Fruit fly (Drosophila melanogaster): ENCODE measurements around the gene snf.

Gene snf

DNA sequence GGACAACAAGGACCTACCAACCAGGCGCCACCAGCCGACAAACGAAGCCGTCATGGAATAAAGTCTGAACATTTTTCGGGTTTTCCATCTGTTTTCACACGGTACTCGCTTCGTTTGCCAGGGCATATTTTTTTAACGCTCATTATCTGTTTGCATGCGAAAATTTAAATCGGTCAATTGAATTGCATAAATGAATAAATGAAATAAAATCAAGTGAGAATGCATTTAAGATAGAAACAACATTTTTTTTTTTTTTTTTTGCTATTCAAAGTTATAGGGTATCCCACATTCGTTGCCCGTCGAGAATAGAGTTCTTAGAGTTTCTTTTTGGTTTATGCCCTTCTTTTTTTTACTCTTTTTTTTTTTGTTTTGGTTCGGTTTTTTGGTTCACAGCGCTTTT is 23.2 kb upstream of the snf start (continued):
- peak; percentile 46 for TF ChIP-seq CG30403 (GFP tag; optimal IDR thresholded peaks at IDR 0.05)
- peak; percentile 51 for TF ChIP-seq CG10209 (GFP tag; optimal IDR thresholded peaks at IDR 0.05)
- peak; percentile 64 for TF ChIP-seq fd96Cb (tag; optimal IDR thresholded peaks at IDR 0.05)
- TF ChIP-seq Dad (GFP tag; optimal IDR thresholded peaks at IDR 0.05), result no peak
- no peak for TF ChIP-seq dm (GFP tag; optimal IDR thresholded peaks at IDR 0.05)
- TF ChIP-seq fd3F (GFP tag; optimal IDR thresholded peaks at IDR 0.05), result peak; percentile 17
- no peak for TF ChIP-seq tna (GFP tag; IDR thresholded peaks at IDR 0.05; ENCODE audit: partially characterized antibody)
- TF ChIP-seq CG8924 (tag; optimal IDR thresholded peaks at IDR 0.05), result peak; percentile 36
- TF ChIP-seq Fer3 (tag; optimal IDR thresholded peaks at IDR 0.05), result peak; percentile 59
- no peak for TF ChIP-seq Ets97D (GFP tag; optimal IDR thresholded peaks at IDR 0.05)
- no peak for TF ChIP-seq otp (GFP tag; IDR thresholded peaks at IDR 0.05)
- no peak for TF ChIP-seq eyg (GFP tag; optimal IDR thresholded peaks at IDR 0.05)
- TF ChIP-seq Ada2b (GFP tag; IDR thresholded peaks at IDR 0.05), result peak; percentile 70
- TF ChIP-seq ssp (GFP tag; IDR thresholded peaks at IDR 0.05), result no peak
- TF ChIP-seq Nf-YB (GFP tag; optimal IDR thresholded peaks at IDR 0.05), result no peak
- peak; percentile 28 for TF ChIP-seq luna (GFP tag; optimal IDR thresholded peaks at IDR 0.05)
- peak; percentile 23 for TF ChIP-seq Sox100B (GFP tag; optimal IDR thresholded peaks at IDR 0.05)
- TF ChIP-seq CG12104 (GFP tag; optimal IDR thresholded peaks at IDR 0.05), result peak; percentile 21
- TF ChIP-seq CG16863 (GFP tag; optimal IDR thresholded peaks at IDR 0.05), result peak; percentile 27
- TF ChIP-seq lilli (GFP tag; optimal IDR thresholded peaks at IDR 0.05), result peak; percentile 62
- peak; percentile 23 for TF ChIP-seq nmo (GFP tag; optimal IDR thresholded peaks at IDR 0.05)
- peak; percentile 27 for TF ChIP-seq CG13775 (GFP tag; optimal IDR thresholded peaks at IDR 0.05)
- peak; percentile 52; the same call in 1 of the 2 replicates for TF ChIP-seq CG3847 (GFP tag; IDR thresholded peaks at IDR 0.05)
- no peak; the same call in 2 of the 3 replicates for TF ChIP-seq ken (GFP tag; IDR thresholded peaks at IDR 0.05)
- TF ChIP-seq CG11560 (tag; IDR thresholded peaks at IDR 0.05), result no peak
- TF ChIP-seq CG7271 (tag; optimal IDR thresholded peaks at IDR 0.05), result peak; percentile 32
- peak; percentile 63 for TF ChIP-seq Blimp-1 (GFP tag; optimal IDR thresholded peaks at IDR 0.05)
- TF ChIP-seq Asciz (GFP tag; optimal IDR thresholded peaks at IDR 0.05), result peak; percentile 22
- peak; percentile 15 for TF ChIP-seq az2 (GFP tag; optimal IDR thresholded peaks at IDR 0.05)
- TF ChIP-seq disco-r (GFP tag; optimal IDR thresholded peaks at IDR 0.05), result no peak
- TF ChIP-seq CG33213 (GFP tag; optimal IDR thresholded peaks at IDR 0.05), result peak; percentile 45
- peak; percentile 78 for TF ChIP-seq CG15696 (tag; optimal IDR thresholded peaks at IDR 0.05)
- peak; percentile 68 for TF ChIP-seq CG17359 (tag; optimal IDR thresholded peaks at IDR 0.05)
- TF ChIP-seq Abd-B (GFP tag; optimal IDR thresholded peaks at IDR 0.05), result no peak
- TF ChIP-seq Pdp1 (GFP tag; optimal IDR thresholded peaks at IDR 0.05), result peak; percentile 0 to 29
- TF ChIP-seq lov (optimal IDR thresholded peaks at IDR 0.05), result no peak
- no peak for TF ChIP-seq lov (GFP tag; IDR thresholded peaks at IDR 0.05)
- peak; percentile 55 for TF ChIP-seq tap (tag; optimal IDR thresholded peaks at IDR 0.05)
- TF ChIP-seq emc (GFP tag; optimal IDR thresholded peaks at IDR 0.05), result peak; percentile 2
- TF ChIP-seq CG11456 (GFP tag; IDR thresholded peaks at IDR 0.05), result no peak
- peak; percentile 20 for TF ChIP-seq Myb (GFP tag; optimal IDR thresholded peaks at IDR 0.05)
- peak; percentile 45 for TF ChIP-seq CG13296 (GFP tag; optimal IDR thresholded peaks at IDR 0.05)
- TF ChIP-seq CG13624 (GFP tag; optimal IDR thresholded peaks at IDR 0.05), result peak; percentile 32
- peak; percentile 77 for TF ChIP-seq Med (GFP tag)
- no peak for TF ChIP-seq Lhr (GFP tag; optimal IDR thresholded peaks at IDR 0.05)
- TF ChIP-seq CG2678 (tag; optimal IDR thresholded peaks at IDR 0.05), result peak; percentile 74
- TF ChIP-seq CG3995 (GFP tag; optimal IDR thresholded peaks at IDR 0.05), result no peak
- peak; percentile 48 for TF ChIP-seq CG4424 (GFP tag; optimal IDR thresholded peaks at IDR 0.05)
- TF ChIP-seq Hsf (GFP tag; optimal IDR thresholded peaks at IDR 0.05), result peak; percentile 29
- no peak for TF ChIP-seq CG14441 (GFP tag; IDR thresholded peaks at IDR 0.05)
- no peak for TF ChIP-seq sima (GFP tag; optimal IDR thresholded peaks at IDR 0.05)
- no peak for TF ChIP-seq Optix (GFP tag; IDR thresholded peaks at IDR 0.05)

All from whole organism, embryonic.